Worm (Caenorhabditis elegans): ENCODE results near the gene elt-3.

DNA sequence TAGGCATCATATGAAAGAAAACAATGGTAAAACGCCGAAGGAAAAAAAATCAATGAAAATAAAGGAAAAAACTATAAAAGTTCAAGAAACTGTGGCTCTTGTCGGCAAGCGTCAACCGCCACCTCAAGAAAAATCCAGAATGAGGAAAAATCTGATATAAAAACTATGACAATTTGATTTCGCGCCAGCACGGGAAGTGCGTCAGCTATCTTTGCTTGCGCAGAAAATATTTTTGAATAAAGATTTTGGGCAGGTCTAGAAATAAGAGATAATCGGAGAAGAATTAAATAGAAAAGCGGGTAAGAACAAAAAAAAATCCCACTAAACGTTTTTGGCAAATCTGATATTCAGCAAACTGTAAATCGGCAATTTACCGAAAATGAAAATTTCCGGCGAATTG is 16.5 kb upstream of the elt-3 start:
- TF ChIP-seq unc-62 (GFP tag; optimal IDR thresholded peaks at IDR 0.05 in 1 of 2) (peak in 1 of 2 experiments; percentile 1), unc-62 (tag; optimal IDR thresholded peaks at IDR 0.05) (no peak), zfp-3 (GFP tag; conservative IDR thresholded peaks at IDR 0.05) (no peak), aha-1 (tag) (no peak), dve-1 (tag; optimal IDR thresholded peaks at IDR 0.05; ENCODE audit: insufficient read depth) (peak; percentile 31), Y75B8A.6 (GFP tag; IDR thresholded peaks at IDR 0.05) (no peak), lin-39 (tag; optimal IDR thresholded peaks at IDR 0.05) (no peak), hlh-11 (tag; optimal IDR thresholded peaks at IDR 0.05) (no peak), R02D3.7 (tag; optimal IDR thresholded peaks at IDR 0.05) (no peak), nhr-76 (tag; optimal IDR thresholded peaks at IDR 0.05) (no peak), ceh-82 (tag; optimal IDR thresholded peaks at IDR 0.05) (no peak), skn-1 (tag; optimal IDR thresholded peaks at IDR 0.05) (no peak), lin-29 (GFP tag; IDR thresholded peaks at IDR 0.05) (no peak), rbr-2 (tag; optimal IDR thresholded peaks at IDR 0.05) (no peak), nhr-11 (tag; optimal IDR thresholded peaks at IDR 0.05) (no peak)

All from whole organism, L4 larva.